1 fruit fly cellular context compared by ENCODE assay signal in the genomic region with DNA sequence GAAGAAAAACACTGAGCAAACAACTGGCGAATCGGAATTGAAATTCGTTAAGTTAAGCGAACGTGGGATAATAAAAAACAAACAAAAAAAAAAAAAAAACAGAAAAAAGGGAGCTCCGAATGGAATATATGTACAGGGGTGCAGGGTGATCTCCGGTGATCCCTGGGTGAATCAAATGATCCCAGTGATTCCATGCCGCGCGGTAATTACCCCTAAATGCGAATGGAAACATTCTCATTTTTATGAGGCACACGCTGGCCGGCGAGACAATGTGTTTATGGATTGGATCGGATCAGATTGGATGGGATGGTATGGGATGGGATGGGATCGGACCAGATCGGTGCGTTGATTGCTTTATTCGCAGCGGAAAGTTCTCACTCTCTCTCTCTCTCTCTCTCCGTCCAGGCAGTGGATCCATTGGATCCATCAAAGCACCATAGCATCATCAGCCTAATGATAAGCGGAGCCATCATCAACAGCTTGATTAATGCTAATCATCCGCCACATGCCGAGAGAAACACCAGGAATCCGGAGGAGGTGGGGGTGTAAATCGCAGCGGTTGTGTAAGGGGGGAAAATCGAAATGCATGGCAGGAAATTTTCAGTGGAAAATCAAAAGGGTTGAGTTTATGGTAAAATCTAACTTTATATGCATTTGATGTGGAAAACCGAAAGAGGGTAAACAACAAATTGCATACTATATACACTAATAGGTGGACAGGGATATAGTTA.
TF ChIP-seq lines count a peak whose summit lies in the region.

No protein-coding gene starts in this region.

TF ChIP-seq in whole organism, embryonic, 481 proteins besides CTCF, POLR2A, EP300 and RAD21 (continued from another document):
- TF ChIP-seq CG3065 (GFP tag; optimal IDR thresholded peaks at IDR 0.05; lab: Kevin White, UChicago) (no peak), disco-r (GFP tag; optimal IDR thresholded peaks at IDR 0.05; lab: Kevin White, UChicago) (no peak), CG32767 (GFP tag; IDR thresholded peaks at IDR 0.05; lab: Robert Waterston, UW) (no peak), CG2202 (tag; optimal IDR thresholded peaks at IDR 0.05; lab: Kevin White, UChicago) (no peak), Rx (GFP tag; IDR thresholded peaks at IDR 0.05; lab: Robert Waterston, UW) (no peak), pros (GFP tag; optimal IDR thresholded peaks at IDR 0.05; lab: Kevin White, UChicago) (no peak), Six4 (GFP tag; optimal IDR thresholded peaks at IDR 0.05; lab: Kevin White, UChicago) (no peak), crol (GFP tag; IDR thresholded peaks at IDR 0.05; lab: Robert Waterston, UW) (no peak), CG11093 (GFP tag; IDR thresholded peaks at IDR 0.05; lab: Robert Waterston, UW) (no peak), CG4282 (GFP tag; optimal IDR thresholded peaks at IDR 0.05; lab: Kevin White, UChicago) (no peak), da (GFP tag; optimal IDR thresholded peaks at IDR 0.05; lab: Kevin White, UChicago) (no peak), sqz (GFP tag; optimal IDR thresholded peaks at IDR 0.05; lab: Kevin White, UChicago) (no peak), CG2875 (GFP tag; optimal IDR thresholded peaks at IDR 0.05; lab: Kevin White, UChicago) (no peak), CG42726 (GFP tag; IDR thresholded peaks at IDR 0.05; lab: Robert Waterston, UW; ENCODE audit: partially characterized antibody) (no peak), CG2889 (GFP tag; IDR thresholded peaks at IDR 0.05; lab: Robert Waterston, UW) (no peak), tgo (GFP tag; IDR thresholded peaks at IDR 0.05; lab: Robert Waterston, UW) (no peak)
